Fruit fly (Drosophila melanogaster) whole organism, prepupa: ENCODE data around the gene Nse1.

Experiments
- Blimp-1 ChIP-seq: fragments of 200-800 bp; sonication (Bioruptor generic); optimal IDR thresholded peaks from 3 replicates; lab custom pipeline; 2017; ENCODE audit warnings: missing biosample characterization, missing genetic modification characterization, mild to moderate bottlenecking, moderate library complexity, missing genetic modification reagents
- CG10669 ChIP-seq: fragments of 200-800 bp; sonication (Bioruptor generic); optimal IDR thresholded peaks from 3 replicates; lab custom pipeline; 2018; ENCODE audit warnings: missing biosample characterization, mild to moderate bottlenecking, missing genetic modification characterization, moderate library complexity
- CG11294 ChIP-seq: fragments of 200-800 bp; sonication (Bioruptor generic); IDR thresholded peaks from 2 replicates; pipeline ENCODE4 v1.3.6; 2022; ENCODE audit warnings: missing biosample characterization, missing genetic modification characterization
- CG15336 ChIP-seq: fragments of 200-800 bp; sonication (Bioruptor generic); IDR thresholded peaks from 2 replicates; pipeline ENCODE4 v1.3.6; 2022; ENCODE audit warnings: missing biosample characterization, missing genetic modification characterization
- CG1621 ChIP-seq: fragments of 200-800 bp; sonication (Bioruptor generic); optimal IDR thresholded peaks from 3 replicates; lab custom pipeline; 2018; ENCODE audit warnings: missing biosample characterization, mild to moderate bottlenecking, missing genetic modification characterization
- CG16779 ChIP-seq: fragments of 200-800 bp; sonication (Bioruptor generic); optimal IDR thresholded peaks from 3 replicates; lab custom pipeline; 2017; ENCODE audit warnings: missing biosample characterization, mild to moderate bottlenecking, missing genetic modification characterization
- CG3032 ChIP-seq: fragments of 200-800 bp; optimal IDR thresholded peaks from 2 replicates; lab custom pipeline; 2019; ENCODE audit warnings: missing biosample characterization, mild to moderate bottlenecking, missing genetic modification characterization, moderate library complexity
- CG31627 ChIP-seq: fragments of 200-800 bp; sonication (Bioruptor generic); optimal IDR thresholded peaks from 3 replicates; lab custom pipeline; 2016; ENCODE audit warnings: missing biosample characterization, missing genetic modification characterization
- CG32006 ChIP-seq: fragments of 200-800 bp; sonication (Bioruptor generic); optimal IDR thresholded peaks from 3 replicates; lab custom pipeline; 2017; ENCODE audit warnings: missing biosample characterization, mild to moderate bottlenecking, missing genetic modification characterization
- CG34406 ChIP-seq: fragments of 200-800 bp; sonication (Bioruptor generic); optimal IDR thresholded peaks from 3 replicates; lab custom pipeline; 2016; ENCODE audit warnings: missing biosample characterization, missing genetic modification characterization
- CG3919 ChIP-seq: fragments of 200-800 bp; sonication (Bioruptor generic); optimal IDR thresholded peaks from 3 replicates; lab custom pipeline; 2016; ENCODE audit warnings: missing biosample characterization, missing genetic modification characterization
- CG6163 ChIP-seq: fragments of 200-800 bp; sonication (Bioruptor generic); IDR thresholded peaks from 3 replicates; pipeline ENCODE4 v1.3.6; 2022; ENCODE audit warnings: missing biosample characterization, missing genetic modification characterization
- CG6276 ChIP-seq: fragments of 200-800 bp; sonication (Bioruptor generic); optimal IDR thresholded peaks from 2 replicates; lab custom pipeline; 2017; ENCODE audit warnings: missing biosample characterization, mild to moderate bottlenecking, missing genetic modification characterization
- CG6808 ChIP-seq: fragments of 200-800 bp; sonication (Bioruptor generic); optimal IDR thresholded peaks from 3 replicates; lab custom pipeline; 2017; ENCODE audit warnings: missing biosample characterization, missing genetic modification characterization, mild to moderate bottlenecking, moderate library complexity, missing genetic modification reagents
- CG6854 ChIP-seq: fragments of 200-800 bp; sonication (Bioruptor generic); optimal IDR thresholded peaks from 2 replicates; lab custom pipeline; 2017; ENCODE audit warnings: missing biosample characterization, mild to moderate bottlenecking, missing genetic modification characterization
- CG7368 ChIP-seq: fragments of 200-800 bp; sonication (Bioruptor generic); optimal IDR thresholded peaks from 3 replicates; lab custom pipeline; 2016; ENCODE audit warnings: missing biosample characterization, missing genetic modification characterization
- CG8119 ChIP-seq: fragments of 200-800 bp; sonication (Bioruptor generic); IDR thresholded peaks from 3 replicates; pipeline ENCODE4 v1.3.6; 2022; ENCODE audit warnings: missing biosample characterization, missing genetic modification characterization
- CG8319 ChIP-seq: fragments of 200-800 bp; sonication (Bioruptor generic); optimal IDR thresholded peaks from 3 replicates; lab custom pipeline; 2016; ENCODE audit warnings: missing biosample characterization, missing genetic modification characterization
- CG8632 ChIP-seq: fragments of 200-800 bp; sonication (Bioruptor generic); optimal IDR thresholded peaks from 3 replicates; lab custom pipeline; 2016; ENCODE audit warnings: missing biosample characterization, missing genetic modification characterization
- CG9139 ChIP-seq: fragments of 200-800 bp; sonication (Bioruptor generic); optimal IDR thresholded peaks from 3 replicates; lab custom pipeline; 2017; ENCODE audit warnings: missing biosample characterization, mild to moderate bottlenecking, missing genetic modification characterization
- Eip75B ChIP-seq: fragments of 200-800 bp; sonication (Bioruptor generic); optimal IDR thresholded peaks from 3 replicates; lab custom pipeline; 2016; ENCODE audit warnings: missing biosample characterization, missing genetic modification characterization
- Eip78C ChIP-seq: fragments of 200-800 bp; sonication (Bioruptor generic); peaks from one replicate; lab custom pipeline; 2016; ENCODE audit warnings: missing biosample characterization, missing genetic modification characterization
- Eip93F ChIP-seq: fragments of 200-800 bp; sonication (Bioruptor generic); optimal IDR thresholded peaks from 2 replicates; lab custom pipeline; 2016; ENCODE audit warnings: missing biosample characterization, mild to moderate bottlenecking, missing genetic modification characterization
- Ets21C ChIP-seq: fragments of 200-800 bp; sonication (Bioruptor generic); optimal IDR thresholded peaks from 3 replicates; lab custom pipeline; 2016; ENCODE audit warnings: missing biosample characterization, missing genetic modification characterization
- Ets96B ChIP-seq: fragments of 200-800 bp; optimal IDR thresholded peaks from 2 replicates; lab custom pipeline; 2019; ENCODE audit warnings: missing biosample characterization, mild to moderate bottlenecking, missing genetic modification characterization, moderate library complexity
- Gug ChIP-seq: fragments of 200-800 bp; sonication (Bioruptor generic); IDR thresholded peaks from 2 replicates; pipeline ENCODE4 v1.3.6; 2022; ENCODE audit warnings: missing biosample characterization, missing genetic modification characterization
- Hr38 ChIP-seq: sonication (Bioruptor generic); optimal IDR thresholded peaks from 2 replicates; lab custom pipeline; 2016; ENCODE audit warnings: missing biosample characterization, missing genetic modification characterization
- Hr4 ChIP-seq: fragments of 200-800 bp; sonication (Bioruptor generic); optimal IDR thresholded peaks from 3 replicates; lab custom pipeline; 2016; ENCODE audit warnings: missing biosample characterization, missing genetic modification characterization
- OdsH ChIP-seq: fragments of 200-800 bp; sonication (Bioruptor generic); optimal IDR thresholded peaks from 3 replicates; lab custom pipeline; 2016; ENCODE audit warnings: missing biosample characterization, missing genetic modification characterization
- Smox ChIP-seq: fragments of 200-800 bp; sonication (Bioruptor generic); optimal IDR thresholded peaks from 3 replicates; lab custom pipeline; 2016; ENCODE audit warnings: missing biosample characterization, missing genetic modification characterization
- Sox102F ChIP-seq: fragments of 200-800 bp; sonication (Bioruptor generic); optimal IDR thresholded peaks from 2 replicates; lab custom pipeline; 2016; ENCODE audit warnings: missing biosample characterization, mild to moderate bottlenecking, missing genetic modification characterization
- Sox14 ChIP-seq: fragments of 200-800 bp; sonication (Bioruptor generic); optimal IDR thresholded peaks from 3 replicates; lab custom pipeline; 2016; ENCODE audit warnings: missing biosample characterization, missing genetic modification characterization
- Sox15 ChIP-seq: fragments of 200-800 bp; sonication (Bioruptor generic); optimal IDR thresholded peaks from 3 replicates; lab custom pipeline; 2016; ENCODE audit warnings: missing biosample characterization, missing genetic modification characterization
- acj6 ChIP-seq: fragments of 200-800 bp; sonication (Bioruptor generic); optimal IDR thresholded peaks from 3 replicates; lab custom pipeline; 2016; ENCODE audit warnings: missing biosample characterization, missing genetic modification characterization
- dac ChIP-seq: fragments of 200-800 bp; sonication (Bioruptor generic); optimal IDR thresholded peaks from 2 replicates; lab custom pipeline; 2017; ENCODE audit warnings: missing biosample characterization, mild to moderate bottlenecking, missing genetic modification characterization
- dsx ChIP-seq: fragments of 200-800 bp; optimal IDR thresholded peaks from 3 replicates; lab custom pipeline; 2019; ENCODE audit warnings: missing biosample characterization, mild to moderate bottlenecking, missing genetic modification characterization, moderate library complexity; ENCODE audit not compliant: poor library complexity, severe bottlenecking
- eg ChIP-seq: fragments of 200-800 bp; sonication (Bioruptor generic); IDR thresholded peaks from 3 replicates; pipeline ENCODE4 v1.3.6; 2022; ENCODE audit warnings: missing biosample characterization, missing genetic modification characterization
- esn ChIP-seq: fragments of 200-800 bp; sonication (Bioruptor generic); optimal IDR thresholded peaks from 2 replicates; lab custom pipeline; 2016; ENCODE audit warnings: missing biosample characterization, mild to moderate bottlenecking, missing genetic modification characterization, moderate library complexity
- fd59A ChIP-seq: fragments of 200-800 bp; sonication (Bioruptor generic); optimal IDR thresholded peaks from 2 replicates; lab custom pipeline; 2017; ENCODE audit warnings: missing biosample characterization, mild to moderate bottlenecking, missing genetic modification characterization, missing genetic modification reagents
- fd85E ChIP-seq: fragments of 200-800 bp; sonication (Bioruptor generic); optimal IDR thresholded peaks from 3 replicates; lab custom pipeline; 2016; ENCODE audit warnings: missing biosample characterization, missing genetic modification characterization
- fkh ChIP-seq: fragments of 200-800 bp; sonication (Bioruptor generic); optimal IDR thresholded peaks from 3 replicates; lab custom pipeline; 2017; ENCODE audit warnings: missing biosample characterization, mild to moderate bottlenecking, missing genetic modification characterization, moderate library complexity
- lz ChIP-seq: fragments of 200-800 bp; sonication (Bioruptor generic); optimal IDR thresholded peaks from 3 replicates; lab custom pipeline; 2016; ENCODE audit warnings: missing biosample characterization, missing genetic modification characterization
- net ChIP-seq: fragments of 200-800 bp; sonication (Bioruptor generic); optimal IDR thresholded peaks from 3 replicates; lab custom pipeline; 2016; ENCODE audit warnings: missing biosample characterization, missing genetic modification characterization
- pdm3 ChIP-seq: fragments of 200-800 bp; sonication (Bioruptor generic); optimal IDR thresholded peaks from 3 replicates; lab custom pipeline; 2016; ENCODE audit warnings: missing biosample characterization, missing genetic modification characterization
- salr ChIP-seq, 2 experiments: fragments of 200-800 bp; sonication (Bioruptor generic); optimal IDR thresholded peaks; 3 replicates each; lab custom pipeline; 2016 to 2018; ENCODE audit warnings: missing biosample characterization in 2 of 2, missing genetic modification characterization in 2 of 2, mild to moderate bottlenecking in 1 of 2
- spab ChIP-seq: fragments of 200-800 bp; sonication (Bioruptor generic); optimal IDR thresholded peaks from 2 replicates; lab custom pipeline; 2017; ENCODE audit warnings: missing biosample characterization, mild to moderate bottlenecking, missing genetic modification characterization, missing genetic modification reagents
- ss ChIP-seq, 2 experiments: fragments of 200-800 bp; sonication (Bioruptor generic); optimal IDR thresholded peaks; 2 replicates in 1 of 2; 3 replicates in 1 of 2; lab custom pipeline; 2017 to 2018; ENCODE audit warnings: mild to moderate bottlenecking in 2 of 2, missing biosample characterization in 2 of 2, missing genetic modification characterization in 2 of 2, moderate library complexity in 1 of 2
- svp ChIP-seq: fragments of 200-800 bp; sonication (Bioruptor generic); peaks from one replicate; lab custom pipeline; 2016; ENCODE audit warnings: missing biosample characterization, missing genetic modification characterization
- topi ChIP-seq: fragments of 200-800 bp; sonication (Bioruptor generic); optimal IDR thresholded peaks from 3 replicates; lab custom pipeline; 2016; ENCODE audit warnings: missing biosample characterization, missing genetic modification characterization
- vri ChIP-seq: fragments of 200-800 bp; sonication (Bioruptor generic); optimal IDR thresholded peaks from 3 replicates; lab custom pipeline; 2016; ENCODE audit warnings: missing biosample characterization, mild to moderate bottlenecking, missing genetic modification characterization

The Nse1 gene

DNA sequence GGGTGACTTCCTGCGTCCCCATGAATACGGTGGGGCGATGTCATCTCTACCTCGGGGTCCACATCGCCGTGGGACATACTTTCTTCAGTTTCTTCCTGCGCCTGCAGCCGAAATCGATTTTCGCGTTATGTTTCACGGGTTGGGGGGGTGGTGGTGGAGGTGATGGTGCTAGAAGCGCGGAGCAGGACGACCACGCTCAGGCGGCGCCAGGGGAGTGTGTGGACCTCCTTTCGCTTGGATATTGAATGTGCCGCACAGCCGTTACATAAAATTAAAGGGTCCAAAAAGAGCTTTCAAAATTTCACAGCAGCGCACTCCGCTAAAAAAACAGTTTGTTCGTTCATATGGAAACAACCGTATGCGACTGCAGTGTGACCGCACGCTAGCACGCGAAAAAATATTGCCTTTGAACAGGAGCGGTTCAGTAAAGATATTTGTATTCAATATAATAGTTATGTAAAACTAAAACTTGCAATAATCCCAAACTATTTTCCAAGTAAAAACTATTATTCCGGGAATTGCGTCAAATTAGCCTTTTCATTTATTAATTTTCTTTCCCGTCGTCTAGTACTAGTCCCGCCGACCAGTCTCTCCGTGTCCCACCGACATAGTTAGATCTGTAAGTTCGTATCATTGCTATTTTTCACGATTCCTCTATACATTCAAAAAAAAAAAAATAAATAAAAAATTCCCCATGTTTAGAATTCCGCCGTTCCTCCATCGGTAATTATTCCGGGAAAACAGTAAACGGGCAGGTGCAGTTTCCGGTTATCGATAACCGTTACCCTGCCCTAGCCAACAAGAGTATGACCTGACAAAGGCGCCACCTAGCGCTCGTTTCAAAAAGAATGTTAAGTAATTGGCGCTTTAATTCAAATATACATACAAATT, 6.8 kb upstream of the Nse1 start, which contains the start of gene Nhe3:
TSS of gene Nhe3 (minus strand) at position 373 of the 891 bp plus-strand sequence.
- TF ChIP-seq Hr4 (peak; percentile 80), esn (GFP tag; lab: Kevin White, UChicago) (peak; percentile 89), vri (GFP tag; lab: Kevin White, UChicago) (peak; percentile 63), Hr38 (GFP tag; lab: Kevin White, UChicago) (no peak), CG3032 (tag; lab: Kevin White, UChicago) (peak; percentile 71), ss (GFP tag; optimal IDR thresholded peaks at IDR 0.05; lab: Kevin White, UChicago) (no peak), Eip78C (peak; percentile 94), OdsH (no peak), CG31627 (peak; percentile 85), CG8319 (GFP tag; lab: Kevin White, UChicago) (peak; percentile 70), dac (GFP tag; lab: Kevin White, UChicago) (peak; percentile 45), acj6 (GFP tag; lab: Kevin White, UChicago) (peak; percentile 82), dsx (GFP tag; lab: Kevin White, UChicago) (no peak), CG10669 (GFP tag; lab: Kevin White, UChicago) (no peak), Eip75B (GFP tag; lab: Kevin White, UChicago) (peak; percentile 50), Ets96B (tag; lab: Kevin White, UChicago) (no peak), Gug (GFP tag; lab: Robert Waterston, UW) (peak; percentile 40), net (GFP tag; lab: Kevin White, UChicago) (no peak), CG6808 (GFP tag; lab: Kevin White, UChicago) (no peak), svp (GFP tag; lab: Kevin White, UChicago) (peak; percentile 87), eg (peak; percentile 80), CG16779 (tag; lab: Kevin White, UChicago) (no peak), Sox102F (no peak), pdm3 (peak; percentile 32), CG1621 (tag; lab: Kevin White, UChicago) (peak; percentile 85), CG8119 (GFP tag; lab: Robert Waterston, UW) (no peak; the same call in 2 of the 3 replicates), Eip93F (GFP tag; lab: Kevin White, UChicago) (peak; percentile 25), lz (GFP tag; lab: Kevin White, UChicago) (peak; percentile 90), CG9139 (GFP tag; lab: Kevin White, UChicago) (no peak), Sox15 (GFP tag; lab: Kevin White, UChicago) (peak; percentile 71), Ets21C (GFP tag; lab: Kevin White, UChicago) (peak; percentile 73), Sox14 (GFP tag; lab: Kevin White, UChicago) (peak; percentile 84), spab (no peak), CG7368 (GFP tag; lab: Kevin White, UChicago) (no peak), CG15336 (GFP tag; lab: Robert Waterston, UW) (peak; percentile 61; the same call in 1 of the 2 replicates), CG34406 (peak; percentile 81), Blimp-1 (GFP tag; lab: Kevin White, UChicago) (peak; percentile 42), fkh (GFP tag; lab: Kevin White, UChicago) (peak; percentile 45), CG6163 (GFP tag; lab: Robert Waterston, UW) (peak; percentile 80; the same call in 2 of the 3 replicates), salr (GFP tag; optimal IDR thresholded peaks at IDR 0.05; lab: Kevin White, UChicago) (peak in 1 of 2 experiments; percentile 29), CG8632 (GFP tag; lab: Kevin White, UChicago) (peak; percentile 73), Smox (GFP tag; lab: Kevin White, UChicago) (no peak), CG32006 (GFP tag; lab: Kevin White, UChicago) (no peak), CG3919 (GFP tag; lab: Kevin White, UChicago) (no peak), CG6276 (no peak), fd59A (GFP tag; lab: Kevin White, UChicago) (peak; percentile 27), CG11294 (GFP tag; lab: Robert Waterston, UW) (peak; percentile 62; the same call in 1 of the 2 replicates), fd85E (GFP tag; lab: Kevin White, UChicago) (no peak), topi (peak; percentile 81), CG6854 (GFP tag; lab: Kevin White, UChicago) (peak; percentile 9)
